Worm (Caenorhabditis elegans) whole organism, young adult: ENCODE measurements around the gene F07C6.4.
A peak's percentile ranks its signal among the peaks of the same experiment; 100 is the strongest.

Source experiments
- B0336.3 ChIP-seq: fragments of 200-800 bp; sonication (Bioruptor generic); IDR thresholded peaks from 2 replicates; pipeline ENCODE4 v1.3.6; 2022; ENCODE audit warnings: missing genetic modification characterization, missing compliant biosample characterization
- D2030.7 ChIP-seq: fragments of 200-800 bp; sonication (Bioruptor generic); IDR thresholded peaks from 2 replicates; pipeline ENCODE4 v1.3.6; 2022; ENCODE audit warnings: missing genetic modification reagents, missing genetic modification characterization, missing compliant biosample characterization
- F10E7.11 ChIP-seq: sonication (generic microtip); optimal IDR thresholded peaks from 2 replicates; lab custom pipeline; 2017; ENCODE audit warnings: mild to moderate bottlenecking, missing genetic modification characterization, moderate library complexity, missing compliant biosample characterization
- F23B12.7 ChIP-seq: sonication (generic microtip); optimal IDR thresholded peaks from 2 replicates; lab custom pipeline; 2017; ENCODE audit warnings: missing genetic modification characterization, mild to moderate bottlenecking, missing compliant biosample characterization, antibody characterized with exemption, moderate library complexity; ENCODE audit not compliant: insufficient read depth
- F33H1.4 ChIP-seq: fragments of 200-800 bp; sonication (Bioruptor generic); IDR thresholded peaks from 2 replicates; pipeline ENCODE4 v1.3.6; 2022; ENCODE audit warnings: missing genetic modification reagents, missing genetic modification characterization, missing compliant biosample characterization
- F49E8.2 ChIP-seq: sonication (generic microtip); optimal IDR thresholded peaks from 3 replicates; lab custom pipeline; 2017; ENCODE audit warnings: missing genetic modification characterization, mild to moderate bottlenecking, missing compliant biosample characterization, antibody characterized with exemption, moderate library complexity; ENCODE audit not compliant: insufficient read depth
- K11D2.4 ChIP-seq: fragments of 200-800 bp; sonication (Bioruptor generic); IDR thresholded peaks from 2 replicates; pipeline ENCODE4 v1.3.6; 2022; ENCODE audit warnings: missing genetic modification reagents, missing genetic modification characterization, missing compliant biosample characterization
- K12H6.12 ChIP-seq: fragments of 200-800 bp; sonication (Bioruptor generic); optimal IDR thresholded peaks from 2 replicates; lab custom pipeline; 2018; ENCODE audit warnings: mild to moderate bottlenecking, missing genetic modification characterization, missing compliant biosample characterization
- Y53G8AR.9 ChIP-seq: fragments of 200-800 bp; sonication (Bioruptor generic); conservative IDR thresholded peaks from 2 replicates; pipeline ENCODE4 v1.3.6; 2022; ENCODE audit warnings: missing genetic modification reagents, missing genetic modification characterization, missing compliant biosample characterization
- Y56A3A.18 ChIP-seq: fragments of 200-800 bp; sonication (Bioruptor generic); IDR thresholded peaks from 2 replicates; pipeline ENCODE4 v1.3.6; 2022; ENCODE audit warnings: missing genetic modification reagents, missing genetic modification characterization, missing compliant biosample characterization
- Y95B8A.8 ChIP-seq: fragments of 200-800 bp; sonication (Bioruptor generic); IDR thresholded peaks from 2 replicates; pipeline ENCODE4 v1.3.6; 2022; ENCODE audit warnings: missing genetic modification reagents, missing genetic modification characterization, missing compliant biosample characterization
- akir-1 ChIP-seq: fragments of 200-800 bp; sonication (Bioruptor generic); optimal IDR thresholded peaks from 2 replicates; lab custom pipeline; 2018; ENCODE audit warnings: mild to moderate bottlenecking, missing genetic modification characterization, moderate library complexity, missing compliant biosample characterization
- attf-3 ChIP-seq: fragments of 200-800 bp; sonication (Bioruptor generic); conservative IDR thresholded peaks from 2 replicates; pipeline ENCODE4 v1.3.6; 2022; ENCODE audit warnings: missing genetic modification reagents, missing genetic modification characterization, missing compliant biosample characterization
- attf-6 ChIP-seq: fragments of 200-800 bp; sonication (Bioruptor generic); IDR thresholded peaks from 2 replicates; pipeline ENCODE4 v1.3.6; 2022; ENCODE audit warnings: missing genetic modification reagents, missing genetic modification characterization, missing compliant biosample characterization
- ceh-91 ChIP-seq: fragments of 200-800 bp; sonication (Bioruptor generic); IDR thresholded peaks from 2 replicates; pipeline ENCODE4 v1.3.6; 2022; ENCODE audit warnings: missing genetic modification reagents, missing genetic modification characterization, missing compliant biosample characterization
- dox-1 ChIP-seq: fragments of 200-800 bp; sonication (Bioruptor generic); IDR thresholded peaks from 2 replicates; pipeline ENCODE4 v1.3.6; 2022; ENCODE audit warnings: missing genetic modification reagents, missing genetic modification characterization, missing compliant biosample characterization
- egl-44 ChIP-seq: fragments of 200-800 bp; sonication (Bioruptor generic); IDR thresholded peaks from 2 replicates; pipeline ENCODE4 v1.3.6; 2022; ENCODE audit warnings: missing genetic modification reagents, missing genetic modification characterization, missing compliant biosample characterization
- him-1 ChIP-seq: sonication (generic microtip); optimal IDR thresholded peaks from 2 replicates; lab custom pipeline; 2016; ENCODE audit warnings: missing genotype, missing genetic modification reagents, missing genetic modification characterization, missing compliant biosample characterization
- hlh-12 ChIP-seq: sonication (generic microtip); optimal IDR thresholded peaks from 2 replicates; lab custom pipeline; 2016; ENCODE audit warnings: missing genetic modification characterization, missing compliant biosample characterization
- hlh-26 ChIP-seq: fragments of 200-800 bp; sonication (Bioruptor generic); conservative IDR thresholded peaks from 2 replicates; pipeline ENCODE4 v1.3.6; 2022; ENCODE audit warnings: missing genetic modification reagents, missing genetic modification characterization, missing compliant biosample characterization
- hmg-1.2 ChIP-seq: fragments of 200-800 bp; sonication (Bioruptor generic); IDR thresholded peaks from 2 replicates; pipeline ENCODE4 v1.3.6; 2022; ENCODE audit warnings: missing genetic modification reagents, missing genetic modification characterization, missing compliant biosample characterization
- hmg-20 ChIP-seq: fragments of 200-800 bp; sonication (Bioruptor generic); IDR thresholded peaks from 2 replicates; pipeline ENCODE4 v1.3.6; 2022; ENCODE audit warnings: missing genetic modification reagents, missing genetic modification characterization, missing compliant biosample characterization
- hrde-1 ChIP-seq: sonication (generic microtip); optimal IDR thresholded peaks from 2 replicates; lab custom pipeline; 2016; ENCODE audit warnings: missing genetic modification characterization, mild to moderate bottlenecking, missing compliant biosample characterization, moderate library complexity, missing genotype, missing genetic modification reagents, borderline replicate concordance
- hsf-1 ChIP-seq: fragments of 200-800 bp; sonication (Bioruptor generic); IDR thresholded peaks from 2 replicates; pipeline ENCODE4 v1.3.6; 2022; ENCODE audit warnings: missing genetic modification reagents, missing genetic modification characterization, missing compliant biosample characterization
- let-526 ChIP-seq: fragments of 200-800 bp; sonication (Bioruptor generic); IDR thresholded peaks from 2 replicates; pipeline ENCODE4 v1.3.6; 2022; ENCODE audit warnings: missing genetic modification reagents, missing genetic modification characterization, missing compliant biosample characterization
- lin-26 ChIP-seq: fragments of 200-800 bp; sonication (Bioruptor generic); IDR thresholded peaks from 2 replicates; pipeline ENCODE4 v1.3.6; 2022; ENCODE audit warnings: missing genetic modification reagents, missing genetic modification characterization, missing compliant biosample characterization
- lir-1 ChIP-seq: fragments of 200-800 bp; sonication (Bioruptor generic); conservative IDR thresholded peaks from 2 replicates; pipeline ENCODE4 v1.3.6; 2022; ENCODE audit warnings: missing genetic modification reagents, missing genetic modification characterization, missing compliant biosample characterization
- lsl-1 ChIP-seq: fragments of 200-800 bp; sonication (Bioruptor generic); optimal IDR thresholded peaks from 2 replicates; lab custom pipeline; 2018; ENCODE audit warnings: mild to moderate bottlenecking, missing genetic modification characterization, moderate library complexity, missing compliant biosample characterization
- madf-6 ChIP-seq: fragments of 200-800 bp; sonication (Bioruptor generic); IDR thresholded peaks from 2 replicates; pipeline ENCODE4 v1.3.6; 2022; ENCODE audit warnings: missing genetic modification reagents, missing genetic modification characterization, missing compliant biosample characterization
- nfyb-1 ChIP-seq: fragments of 200-800 bp; sonication (Bioruptor generic); IDR thresholded peaks from 2 replicates; pipeline ENCODE4 v1.3.6; 2022; ENCODE audit warnings: missing genetic modification reagents, missing genetic modification characterization, missing compliant biosample characterization
- nhr-179 ChIP-seq: sonication (generic microtip); optimal IDR thresholded peaks from 2 replicates; lab custom pipeline; 2016; ENCODE audit warnings: mild to moderate bottlenecking, missing genetic modification characterization, missing compliant biosample characterization
- nhr-90 ChIP-seq: sonication (generic microtip); optimal IDR thresholded peaks from 2 replicates; lab custom pipeline; 2016; ENCODE audit warnings: missing genotype, mild to moderate bottlenecking, missing genetic modification characterization, missing compliant biosample characterization
- pbrm-1 ChIP-seq: fragments of 200-800 bp; sonication (Bioruptor generic); IDR thresholded peaks from 2 replicates; pipeline ENCODE4 v1.3.6; 2022; ENCODE audit warnings: missing genetic modification reagents, missing genetic modification characterization, missing compliant biosample characterization
- rcor-1 ChIP-seq: fragments of 200-800 bp; sonication (Bioruptor generic); IDR thresholded peaks from 2 replicates; pipeline ENCODE4 v1.3.6; 2022; ENCODE audit warnings: missing genetic modification reagents, missing genetic modification characterization, missing compliant biosample characterization
- repo-1 ChIP-seq: sonication (generic microtip); optimal IDR thresholded peaks from 2 replicates; lab custom pipeline; 2017; ENCODE audit warnings: mild to moderate bottlenecking, missing genetic modification characterization, missing compliant biosample characterization
- snpc-1.1 ChIP-seq: sonication (generic microtip); optimal IDR thresholded peaks from 2 replicates; lab custom pipeline; 2017; ENCODE audit warnings: missing genetic modification characterization, mild to moderate bottlenecking, missing compliant biosample characterization, antibody characterized with exemption, moderate library complexity, missing genotype, missing genetic modification reagents; ENCODE audit not compliant: insufficient read depth
- snpc-3.4 ChIP-seq: sonication (generic microtip); optimal IDR thresholded peaks from 2 replicates; lab custom pipeline; 2017; ENCODE audit warnings: missing genetic modification characterization, mild to moderate bottlenecking, missing compliant biosample characterization, antibody characterized with exemption, moderate library complexity, missing genotype, missing genetic modification reagents
- snpc-4 ChIP-seq, 5 experiments: fragments of 150-350 bp in 1 of 5; sonication (generic microtip) in 4 of 5; optimal IDR thresholded peaks; 2 replicates each; lab custom pipeline; 2014 to 2018; ENCODE audit warnings: missing genetic modification characterization in 5 of 5, missing biosample characterization in 3 of 5, antibody characterized with exemption in 2 of 5, mild to moderate bottlenecking in 2 of 5, missing compliant biosample characterization in 2 of 5, missing genotype in 2 of 5, moderate library complexity in 2 of 5, missing genetic modification reagents in 1 of 5
- somi-1 ChIP-seq: fragments of 200-800 bp; sonication (Bioruptor generic); optimal IDR thresholded peaks from 2 replicates; lab custom pipeline; 2018; ENCODE audit warnings: mild to moderate bottlenecking, missing genetic modification characterization, missing compliant biosample characterization
- tbp1 ChIP-seq: fragments of 200-800 bp; sonication (Bioruptor generic); optimal IDR thresholded peaks from 2 replicates; lab custom pipeline; 2018; ENCODE audit warnings: mild to moderate bottlenecking, missing genetic modification characterization, missing compliant biosample characterization
- tbx-9 ChIP-seq: sonication (generic microtip); optimal IDR thresholded peaks from 2 replicates; lab custom pipeline; 2016; ENCODE audit warnings: borderline replicate concordance, missing genetic modification characterization, inconsistent platforms, missing compliant biosample characterization
- tlf-1 ChIP-seq: fragments of 200-800 bp; sonication (Bioruptor generic); optimal IDR thresholded peaks from 2 replicates; lab custom pipeline; 2018; ENCODE audit warnings: mild to moderate bottlenecking, missing genetic modification characterization, missing compliant biosample characterization
- unc-62 ChIP-seq: fragments of 150-350 bp; optimal IDR thresholded peaks from 2 replicates; lab custom pipeline; 2014; ENCODE audit warnings: missing biosample characterization, missing genetic modification reagents, missing genetic modification characterization
- xnd-1 ChIP-seq: sonication (generic microtip); optimal IDR thresholded peaks from 2 replicates; lab custom pipeline; 2016; ENCODE audit warnings: missing genotype, missing genetic modification reagents, missing genetic modification characterization, missing compliant biosample characterization
- zim-3 ChIP-seq: sonication (generic microtip); optimal IDR thresholded peaks from 2 replicates; lab custom pipeline; 2017; ENCODE audit warnings: mild to moderate bottlenecking, missing genetic modification characterization, moderate library complexity, missing compliant biosample characterization
- ztf-18 ChIP-seq: sonication (generic microtip); optimal IDR thresholded peaks from 2 replicates; lab custom pipeline; 2016; ENCODE audit warnings: missing genotype, mild to moderate bottlenecking, missing genetic modification characterization, missing compliant biosample characterization
- ztf-28 ChIP-seq: fragments of 200-800 bp; sonication (Bioruptor generic); IDR thresholded peaks from 2 replicates; pipeline ENCODE4 v1.3.6; 2022; ENCODE audit warnings: missing genetic modification reagents, missing genetic modification characterization, missing compliant biosample characterization

The F07C6.4 gene

ce11 chrIV:12795371-12795936, 10.3 kb upstream of the F07C6.4 start:
- TF ChIP-seq snpc-4 (GFP tag; optimal IDR thresholded peaks at IDR 0.05; lab: Kevin White, UChicago) (peak; percentile 74), snpc-4 (tag; optimal IDR thresholded peaks at IDR 0.05; lab: Kevin White, UChicago) (peak; percentile 82 to 97 (median 94)), nhr-90 (tag; lab: Kevin White, UChicago) (no peak), hmg-20 (GFP tag; lab: Robert Waterston, UW) (no peak), F33H1.4 (GFP tag; lab: Robert Waterston, UW) (peak; percentile 54), B0336.3 (GFP tag; lab: Robert Waterston, UW) (0 out of 2 replicates have a peak, but pooled peaks have one; percentile 33), hlh-12 (no peak), snpc-1.1 (tag; lab: Kevin White, UChicago) (peak; percentile 88), F49E8.2 (tag; lab: Kevin White, UChicago) (no peak), hlh-26 (no peak), snpc-3.4 (peak; percentile 12), K12H6.12 (tag; lab: Kevin White, UChicago) (no peak), hmg-1.2 (GFP tag; lab: Robert Waterston, UW) (peak; percentile 94), tbx-9 (tag; lab: Kevin White, UChicago) (no peak), attf-3 (no peak), repo-1 (tag; lab: Kevin White, UChicago) (peak; percentile 2), ceh-91 (0 out of 2 replicates have a peak, but pooled peaks have one; percentile 17), let-526 (GFP tag; lab: Robert Waterston, UW) (no peak), lsl-1 (GFP tag; lab: Kevin White, UChicago) (peak; percentile 53), K11D2.4 (GFP tag; lab: Robert Waterston, UW) (no peak), rcor-1 (GFP tag; lab: Robert Waterston, UW) (peak; percentile 48), akir-1 (GFP tag; lab: Kevin White, UChicago) (no peak), D2030.7 (GFP tag; lab: Robert Waterston, UW) (peak; percentile 90), hsf-1 (GFP tag; lab: Robert Waterston, UW) (peak; percentile 39; the same call in 1 of the 2 replicates), dox-1 (GFP tag; lab: Robert Waterston, UW) (0 out of 2 replicates have a peak, but pooled peaks have one; percentile 72), attf-6 (peak; percentile 92), nfyb-1 (GFP tag; lab: Robert Waterston, UW) (peak; percentile 70), him-1 (tag; lab: Kevin White, UChicago) (peak; percentile 60), tlf-1 (no peak), Y95B8A.8 (GFP tag; lab: Robert Waterston, UW) (no peak), xnd-1 (peak; percentile 24), lir-1 (no peak), pbrm-1 (GFP tag; lab: Robert Waterston, UW) (peak; percentile 89), F10E7.11 (tag; lab: Kevin White, UChicago) (no peak), tbp1 (GFP tag; lab: Kevin White, UChicago) (peak; percentile 64), Y56A3A.18 (GFP tag; lab: Robert Waterston, UW) (0 out of 2 replicates have a peak, but pooled peaks have one; percentile 46), madf-6 (GFP tag; lab: Robert Waterston, UW) (peak; percentile 78), somi-1 (GFP tag; lab: Kevin White, UChicago) (no peak)

- TF ChIP-seq Y53G8AR.9 (GFP tag; lab: Robert Waterston, UW), result no peak
- TF ChIP-seq unc-62 (GFP tag; lab: Kevin White, UChicago), result no peak
- TF ChIP-seq egl-44 (GFP tag; lab: Robert Waterston, UW), result no peak
- no peak for TF ChIP-seq ztf-28 (GFP tag; lab: Robert Waterston, UW)
- no peak for TF ChIP-seq nhr-90 (tag; lab: Kevin White, UChicago)
- no peak for TF ChIP-seq nhr-179 (tag; lab: Kevin White, UChicago)
- no peak for TF ChIP-seq zim-3
- TF ChIP-seq hrde-1 (tag; lab: Kevin White, UChicago), result no peak
- TF ChIP-seq F23B12.7 (tag; lab: Kevin White, UChicago), result no peak
- TF ChIP-seq K11D2.4 (GFP tag; lab: Robert Waterston, UW), result no peak
- TF ChIP-seq lin-26 (GFP tag; lab: Robert Waterston, UW), result no peak
- TF ChIP-seq ztf-18 (tag; lab: Kevin White, UChicago), result no peak
- TF ChIP-seq attf-3, result no peak
- TF ChIP-seq, all 124 proteins: peak for 0
Measured at ce11 chrIV:12796811-12797210, 8.9 kb upstream of the F07C6.4 start.
